Worm (Caenorhabditis elegans): ENCODE data around the gene fbxb-82.

ce11 chrIII:178126-178525 is 35.1 kb upstream of the fbxb-82 start:
- TF ChIP-seq jun-1 (tag; optimal IDR thresholded peaks at IDR 0.05) (no peak), skn-1 (tag; optimal IDR thresholded peaks at IDR 0.05) (no peak), nhr-12 (tag; optimal IDR thresholded peaks at IDR 0.05) (no peak), ceh-82 (tag; optimal IDR thresholded peaks at IDR 0.05) (no peak), aly-2 (tag; optimal IDR thresholded peaks at IDR 0.05) (no peak), eor-1 (tag; optimal IDR thresholded peaks at IDR 0.05) (no peak), ztf-4 (tag; optimal IDR thresholded peaks at IDR 0.05) (no peak), fos-1 (tag; optimal IDR thresholded peaks at IDR 0.05) (no peak), unc-62 (GFP tag; optimal IDR thresholded peaks at IDR 0.05) (no peak)
